Worm (Caenorhabditis elegans): ENCODE measurements around the gene cest-2.1.

Gene cest-2.1

DNA sequence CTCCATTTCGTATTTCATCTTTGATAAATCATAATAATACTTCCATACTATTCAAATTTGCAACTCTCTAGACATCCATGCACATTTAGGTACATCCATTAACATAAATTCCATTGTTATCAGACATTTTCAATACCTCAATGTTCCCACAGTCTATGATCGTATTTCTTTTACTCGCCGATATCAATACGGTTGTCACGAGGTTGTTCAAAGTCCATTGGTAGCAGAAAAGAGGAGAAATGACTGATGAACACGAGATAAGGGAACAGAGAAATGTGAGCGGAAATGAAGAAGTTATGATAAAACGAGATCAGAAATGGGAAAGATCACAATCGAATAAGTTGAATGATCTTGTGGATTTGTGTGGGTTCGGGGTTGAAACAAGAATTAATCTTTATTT, 41.5 kb upstream of the cest-2.1 start (continued):
- TF ChIP-seq egl-43 (GFP tag; IDR thresholded peaks at IDR 0.05) (no peak), mxl-3 (GFP tag; optimal IDR thresholded peaks at IDR 0.05) (peak; percentile 83), mxl-2 (GFP tag; conservative IDR thresholded peaks at IDR 0.05) (no peak), lin-15B (tag; optimal IDR thresholded peaks at IDR 0.05) (no peak), madf-9 (GFP tag; conservative IDR thresholded peaks at IDR 0.05) (no peak), snpc-4 (tag; optimal IDR thresholded peaks at IDR 0.05) (no peak), set-16 (GFP tag; IDR thresholded peaks at IDR 0.05) (no peak), skn-1 (tag; optimal IDR thresholded peaks at IDR 0.05) (no peak), arid-1 (GFP tag; conservative IDR thresholded peaks at IDR 0.05) (no peak), zip-11 (GFP tag; IDR thresholded peaks at IDR 0.05) (no peak), lsy-2 (tag; optimal IDR thresholded peaks at IDR 0.05) (no peak), snpc-1.2 (GFP tag; IDR thresholded peaks at IDR 0.05) (no peak), lin-29 (GFP tag; IDR thresholded peaks at IDR 0.05) (no peak), tag-97 (GFP tag; IDR thresholded peaks at IDR 0.05) (no peak), hif-1 (tag; optimal IDR thresholded peaks at IDR 0.05) (no peak), T26A8.4 (GFP tag; IDR thresholded peaks at IDR 0.05) (no peak), nhr-28 (tag; optimal IDR thresholded peaks at IDR 0.05) (peak; percentile 93), F10B5.3 (tag; optimal IDR thresholded peaks at IDR 0.05) (no peak), dmd-6 (GFP tag; IDR thresholded peaks at IDR 0.05) (peak; percentile 60), Y48G9A.11 (GFP tag; IDR thresholded peaks at IDR 0.05) (no peak), hlh-11 (tag; optimal IDR thresholded peaks at IDR 0.05) (peak; percentile 76), ceh-32 (tag; optimal IDR thresholded peaks at IDR 0.05; ENCODE audit: poor library complexity) (no peak), ceh-28 (tag; optimal IDR thresholded peaks at IDR 0.05) (no peak), pqm-1 (tag; optimal IDR thresholded peaks at IDR 0.05) (peak; percentile 70), mdl-1 (tag; optimal IDR thresholded peaks at IDR 0.05) (peak in 1 of 2 experiments; percentile 81), vab-7 (GFP tag; IDR thresholded peaks at IDR 0.05) (no peak), T20F7.1 (GFP tag; optimal IDR thresholded peaks at IDR 0.05) (peak; percentile 42), unc-62 (GFP tag; optimal IDR thresholded peaks at IDR 0.05 in 1 of 2) (peak in 1 of 2 experiments; percentile 99), unc-62 (tag; optimal IDR thresholded peaks at IDR 0.05) (no peak), fkh-10 (GFP tag; optimal IDR thresholded peaks at IDR 0.05) (no peak), jun-1 (tag; optimal IDR thresholded peaks at IDR 0.05) (no peak), nhr-6 (tag; optimal IDR thresholded peaks at IDR 0.05) (no peak), lin-38 (GFP tag; IDR thresholded peaks at IDR 0.05) (no peak), nhr-42 (GFP tag; IDR thresholded peaks at IDR 0.05) (no peak)

DNA sequence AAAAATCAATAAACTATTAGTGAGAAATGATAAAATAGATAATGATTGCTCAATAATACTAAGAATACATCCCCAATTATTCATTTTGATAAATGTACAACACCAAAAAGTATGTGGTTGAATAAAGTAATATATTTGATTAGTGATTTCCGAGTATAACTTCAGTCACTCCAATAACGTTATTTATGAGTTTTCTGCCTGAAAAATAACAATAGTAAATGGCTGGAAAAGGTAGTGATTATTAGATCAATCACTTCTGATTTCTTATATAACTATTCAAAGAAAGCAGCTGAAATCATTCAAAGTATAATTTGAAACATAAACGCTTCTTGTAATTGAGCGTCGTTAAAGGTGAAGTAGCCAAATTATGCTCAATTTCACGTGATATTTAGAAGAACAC, 39.5 kb upstream of the cest-2.1 start, which contains the start of gene str-230:
str-230 (minus strand) TSS at position 101 of the 400 bp plus-strand sequence.
- TF ChIP-seq php-3 (GFP tag; IDR thresholded peaks at IDR 0.05) (no peak), mes-2 (tag; optimal IDR thresholded peaks at IDR 0.05; ENCODE audit: poor library complexity, severe bottlenecking) (no peak), lin-1 (GFP tag; IDR thresholded peaks at IDR 0.05) (no peak), mep-1 (tag; optimal IDR thresholded peaks at IDR 0.05) (no peak), hlh-30 (tag; optimal IDR thresholded peaks at IDR 0.05; ENCODE audit: insufficient read depth) (no peak), hmg-1.1 (GFP tag; IDR thresholded peaks at IDR 0.05) (no peak), nhr-102 (tag; optimal IDR thresholded peaks at IDR 0.05) (no peak), arid-1 (GFP tag; conservative IDR thresholded peaks at IDR 0.05) (no peak)

Data from whole organism, L4 larva.